Worm (Caenorhabditis elegans): ENCODE results near the gene Y19D10B.6.

The Y19D10B.6 gene

ce11 chrV:2327124-2327523 is 6.2 kb upstream of the Y19D10B.6 start (continued):
- TF ChIP-seq php-3 (GFP tag; IDR thresholded peaks at IDR 0.05) = peak; percentile 88
- peak; percentile 68 for TF ChIP-seq nhr-102 (tag; optimal IDR thresholded peaks at IDR 0.05)
- no peak for TF ChIP-seq ceh-82 (tag; optimal IDR thresholded peaks at IDR 0.05)

ce11 chrV:2326378-2326777 is 5.5 kb upstream of the Y19D10B.6 start, which contains the start of gene pud-4:
pud-4 (plus strand) TSS chrV:2326678.
- TF ChIP-seq zip-11 (GFP tag; IDR thresholded peaks at IDR 0.05) (no peak), egl-27 (tag; optimal IDR thresholded peaks at IDR 0.05) (no peak), dmd-9 (GFP tag; IDR thresholded peaks at IDR 0.05) (no peak), saeg-2 (GFP tag; IDR thresholded peaks at IDR 0.05) (no peak), pqm-1 (tag; optimal IDR thresholded peaks at IDR 0.05) (no peak), zfp-3 (GFP tag; conservative IDR thresholded peaks at IDR 0.05) (no peak), aha-1 (tag) (no peak), ceh-62 (tag; optimal IDR thresholded peaks at IDR 0.05) (no peak), nhr-28 (tag; optimal IDR thresholded peaks at IDR 0.05) (no peak), mep-1 (tag; optimal IDR thresholded peaks at IDR 0.05) (no peak), D1046.2 (GFP tag; IDR thresholded peaks at IDR 0.05) (no peak), lin-1 (GFP tag; IDR thresholded peaks at IDR 0.05) (no peak), ceh-44 (GFP tag; IDR thresholded peaks at IDR 0.05) (no peak), nhr-25 (tag; optimal IDR thresholded peaks at IDR 0.05; ENCODE audit: borderline replicate concordance, insufficient read depth) (no peak), daf-12 (tag; optimal IDR thresholded peaks at IDR 0.05) (no peak)

ce11 chrV:2325052-2325451 is 4.2 kb upstream of the Y19D10B.6 start, which contains the start of gene pud-3:
pud-3 (minus strand) TSS chrV:2325152.
- no peak for TF ChIP-seq daf-16 (GFP tag; optimal IDR thresholded peaks at IDR 0.05)
- peak; percentile 61 for TF ChIP-seq daf-16 (tag; optimal IDR thresholded peaks at IDR 0.05)
- TF ChIP-seq dve-1 (tag; optimal IDR thresholded peaks at IDR 0.05; ENCODE audit: insufficient read depth) = peak; percentile 10
- TF ChIP-seq egl-43 (GFP tag; IDR thresholded peaks at IDR 0.05) = no peak

ce11 chrV:2324260-2324659 is 3.4 kb upstream of the Y19D10B.6 start:
- TF ChIP-seq lin-13 (GFP tag; optimal IDR thresholded peaks at IDR 0.05) = no peak
- peak; percentile 38; the same call in 1 of the 2 replicates for TF ChIP-seq tra-1 (GFP tag; IDR thresholded peaks at IDR 0.05)
- TF ChIP-seq R02D3.7 (tag; optimal IDR thresholded peaks at IDR 0.05) = no peak
- TF ChIP-seq nhr-76 (tag; optimal IDR thresholded peaks at IDR 0.05) = no peak
- no peak for TF ChIP-seq sdz-12 (GFP tag; optimal IDR thresholded peaks at IDR 0.05)
- peak in 1 of 2 experiments; percentile 84 for TF ChIP-seq unc-62 (GFP tag; optimal IDR thresholded peaks at IDR 0.05 in 1 of 2)
- TF ChIP-seq unc-62 (tag; optimal IDR thresholded peaks at IDR 0.05) = no peak
- TF ChIP-seq F26F4.8 (GFP tag; conservative IDR thresholded peaks at IDR 0.05) = no peak
- TF ChIP-seq ztf-11 (tag; optimal IDR thresholded peaks at IDR 0.05) = no peak
- no peak for TF ChIP-seq T26A8.4 (GFP tag; IDR thresholded peaks at IDR 0.05)
- TF ChIP-seq nhr-111 (GFP tag; optimal IDR thresholded peaks at IDR 0.05) = no peak
- no peak for TF ChIP-seq duxl-1 (tag; optimal IDR thresholded peaks at IDR 0.05; ENCODE audit: poor library complexity)
- peak; percentile 74 for TF ChIP-seq hlh-11 (tag; optimal IDR thresholded peaks at IDR 0.05)
- TF ChIP-seq php-3 (GFP tag; IDR thresholded peaks at IDR 0.05) = peak; percentile 87
- TF ChIP-seq dmd-6 (GFP tag; IDR thresholded peaks at IDR 0.05) = peak; percentile 92
- TF ChIP-seq aly-2 (tag; optimal IDR thresholded peaks at IDR 0.05) = no peak
- TF ChIP-seq unc-130 (GFP tag; optimal IDR thresholded peaks at IDR 0.05) = no peak
- TF ChIP-seq D1046.2 (GFP tag; IDR thresholded peaks at IDR 0.05) = no peak
- TF ChIP-seq daf-12 (tag; optimal IDR thresholded peaks at IDR 0.05) = no peak
- TF ChIP-seq nhr-102 (tag; optimal IDR thresholded peaks at IDR 0.05) = peak; percentile 57
- TF ChIP-seq mep-1 (tag; optimal IDR thresholded peaks at IDR 0.05) = no peak
- TF ChIP-seq lin-38 (GFP tag; IDR thresholded peaks at IDR 0.05) = no peak
- no peak for TF ChIP-seq daf-19 (GFP tag; conservative IDR thresholded peaks at IDR 0.05)
- no peak for TF ChIP-seq snpc-4 (tag; optimal IDR thresholded peaks at IDR 0.05)
- TF ChIP-seq F49E8.2 (tag; optimal IDR thresholded peaks at IDR 0.05; ENCODE audit: borderline replicate concordance) = no peak
- TF ChIP-seq mes-2 (tag; optimal IDR thresholded peaks at IDR 0.05; ENCODE audit: poor library complexity, severe bottlenecking) = no peak
- no peak for TF ChIP-seq nhr-25 (tag; optimal IDR thresholded peaks at IDR 0.05; ENCODE audit: borderline replicate concordance, insufficient read depth)
- TF ChIP-seq lsy-2 (tag; optimal IDR thresholded peaks at IDR 0.05) = no peak
- no peak for TF ChIP-seq nhr-41 (GFP tag; IDR thresholded peaks at IDR 0.05)
- no peak for TF ChIP-seq pha-4 (GFP tag; IDR thresholded peaks at IDR 0.05)
- TF ChIP-seq pha-4 (tag; optimal IDR thresholded peaks at IDR 0.05) = no peak

Measured in whole organism, L4 larva.